Worm (Caenorhabditis elegans) whole organism, midembryonic: ENCODE results near the gene C30F2.5.

ENCODE experiments used
- T22C8.4 ChIP-seq: fragments of 200-800 bp; sonication (Bioruptor generic); IDR thresholded peaks from 2 replicates; pipeline ENCODE4 v1.3.6; 2022; ENCODE audit warnings: missing genetic modification characterization, missing compliant biosample characterization
- cog-1 ChIP-seq: sonication (generic microtip); optimal IDR thresholded peaks from 2 replicates; lab custom pipeline; 2016; ENCODE audit warnings: missing genetic modification characterization, missing compliant biosample characterization
- flt-1 ChIP-seq: fragments of 200-800 bp; sonication (Bioruptor generic); IDR thresholded peaks from 2 replicates; pipeline ENCODE4 v1.3.6; 2022; ENCODE audit warnings: missing genetic modification characterization, missing compliant biosample characterization
- klf-2 ChIP-seq: fragments of 200-800 bp; sonication (Bioruptor generic); conservative IDR thresholded peaks from 2 replicates; pipeline ENCODE4 v1.3.6; 2022; ENCODE audit warnings: missing genetic modification reagents, missing genetic modification characterization, missing compliant biosample characterization
- med-1 ChIP-seq: sonication (generic microtip); optimal IDR thresholded peaks from 2 replicates; lab custom pipeline; 2017; ENCODE audit warnings: missing genetic modification characterization, mild to moderate bottlenecking, missing compliant biosample characterization, antibody characterized with exemption, missing genetic modification reagents; ENCODE audit not compliant: insufficient read depth
- ref-1 ChIP-seq: fragments of 200-800 bp; sonication (Bioruptor generic); conservative IDR thresholded peaks from 2 replicates; pipeline ENCODE4 v1.3.6; 2022; ENCODE audit warnings: missing genetic modification reagents, missing genetic modification characterization, missing compliant biosample characterization
- tab-1 ChIP-seq: fragments of 200-800 bp; sonication (Bioruptor generic); IDR thresholded peaks from 2 replicates; pipeline ENCODE4 v1.3.6; 2022; ENCODE audit warnings: missing genetic modification characterization, missing compliant biosample characterization
- ztf-23 ChIP-seq: fragments of 200-800 bp; sonication (Bioruptor generic); IDR thresholded peaks from 2 replicates; pipeline ENCODE4 v1.3.6; 2022; ENCODE audit warnings: missing genetic modification reagents, missing genetic modification characterization, missing compliant biosample characterization
- ztf-29 ChIP-seq: fragments of 200-800 bp; sonication (Bioruptor generic); IDR thresholded peaks from 2 replicates; pipeline ENCODE4 v1.3.6; 2022; ENCODE audit warnings: missing genetic modification reagents, missing genetic modification characterization, missing compliant biosample characterization

DNA sequence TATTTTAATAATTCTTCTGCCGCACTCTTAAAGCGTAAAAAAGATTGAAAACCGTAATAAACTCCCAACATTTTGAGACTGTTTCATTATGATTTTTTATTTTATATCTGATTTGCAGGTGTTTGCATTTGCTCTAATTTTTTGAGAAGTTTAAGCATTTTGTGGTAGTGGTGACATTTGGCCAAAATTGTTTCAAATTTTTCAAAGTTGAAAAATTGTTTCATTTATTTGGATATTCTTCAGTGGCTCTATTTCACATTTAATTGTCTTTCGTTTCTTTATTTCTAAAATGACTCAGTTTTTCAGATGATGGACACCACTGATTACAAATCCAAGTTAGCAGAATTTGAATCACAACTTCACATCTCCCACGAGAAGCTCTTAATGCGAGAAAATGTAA lies at the start of gene C30F2.5:
- TF ChIP-seq ztf-23 (GFP tag; lab: Robert Waterston, UW) (no peak), klf-2 (GFP tag; lab: Robert Waterston, UW) (no peak), T22C8.4 (GFP tag; lab: Robert Waterston, UW) (no peak), cog-1 (tag; lab: Kevin White, UChicago) (no peak), ztf-29 (GFP tag; lab: Robert Waterston, UW) (no peak), tab-1 (GFP tag; lab: Robert Waterston, UW) (no peak), flt-1 (GFP tag; lab: Robert Waterston, UW) (no peak), ref-1 (GFP tag; lab: Robert Waterston, UW) (no peak), med-1 (GFP tag; lab: Kevin White, UChicago) (no peak)
